Fruit fly (Drosophila melanogaster) whole organism, embryonic: ENCODE measurements around the gene RAF2.
A peak's percentile ranks its signal among the peaks of the same experiment; 100 is the strongest.

Experiments used
- Antp ChIP-seq: fragments of 200-800 bp; sonication (Bioruptor generic); optimal IDR thresholded peaks from 3 replicates; lab custom pipeline; 2016; ENCODE audit warnings: missing biosample characterization, missing genetic modification characterization
- Atf-2 ChIP-seq: fragments of 200-800 bp; sonication (Bioruptor generic); optimal IDR thresholded peaks from 2 replicates; lab custom pipeline; 2016; ENCODE audit warnings: missing biosample characterization, missing genetic modification characterization
- Bgb ChIP-seq: fragments of 200-800 bp; sonication (Bioruptor generic); IDR thresholded peaks from 2 replicates; pipeline ENCODE4 v1.3.6; 2022; ENCODE audit warnings: missing biosample characterization, missing genetic modification characterization; ENCODE audit not compliant: partially characterized antibody
- BtbVII ChIP-seq: fragments of 200-800 bp; sonication (Bioruptor generic); optimal IDR thresholded peaks from 3 replicates; lab custom pipeline; 2017; ENCODE audit warnings: missing biosample characterization, mild to moderate bottlenecking, missing genetic modification characterization
- CG10147 ChIP-seq: fragments of 200-800 bp; sonication (Bioruptor generic); optimal IDR thresholded peaks from 2 replicates; lab custom pipeline; 2019; ENCODE audit warnings: missing biosample characterization, mild to moderate bottlenecking, missing genetic modification characterization, moderate library complexity
- CG10321 ChIP-seq: fragments of 200-800 bp; sonication (Bioruptor generic); IDR thresholded peaks from 2 replicates; pipeline ENCODE4 v1.3.6; 2022; ENCODE audit warnings: missing biosample characterization, missing genetic modification characterization
- CG10543 ChIP-seq: fragments of 200-800 bp; sonication (Bioruptor generic); optimal IDR thresholded peaks from 3 replicates; lab custom pipeline; 2017; ENCODE audit warnings: missing biosample characterization, mild to moderate bottlenecking, missing genetic modification characterization, moderate library complexity
- CG11456 ChIP-seq: fragments of 200-800 bp; sonication (Bioruptor generic); IDR thresholded peaks from 3 replicates; pipeline ENCODE4 v1.3.6; 2022; ENCODE audit warnings: missing biosample characterization, missing genetic modification characterization
- CG12299 ChIP-seq: fragments of 200-800 bp; sonication (Bioruptor generic); optimal IDR thresholded peaks from 2 replicates; lab custom pipeline; 2018; ENCODE audit warnings: missing biosample characterization, mild to moderate bottlenecking, missing genetic modification characterization
- CG14441 ChIP-seq: fragments of 200-800 bp; sonication (Bioruptor generic); IDR thresholded peaks from 2 replicates; pipeline ENCODE4 v1.3.6; 2022; ENCODE audit warnings: missing biosample characterization, missing genetic modification characterization
- CG17359 ChIP-seq: fragments of 200-800 bp; sonication (Bioruptor generic); optimal IDR thresholded peaks from 3 replicates; lab custom pipeline; 2018; ENCODE audit warnings: missing biosample characterization, mild to moderate bottlenecking, missing genetic modification characterization, moderate library complexity
- CG17829 ChIP-seq: fragments of 200-800 bp; optimal IDR thresholded peaks from 2 replicates; lab custom pipeline; 2019; ENCODE audit warnings: missing biosample characterization, mild to moderate bottlenecking, missing genetic modification characterization, moderate library complexity
- CG1792 ChIP-seq: fragments of 200-800 bp; sonication (Bioruptor generic); optimal IDR thresholded peaks from 2 replicates; lab custom pipeline; 2016; ENCODE audit warnings: missing biosample characterization, missing genetic modification characterization
- CG2889 ChIP-seq: fragments of 200-800 bp; sonication (Bioruptor generic); IDR thresholded peaks from 3 replicates; pipeline ENCODE4 v1.3.6; 2022; ENCODE audit warnings: missing biosample characterization, missing genetic modification characterization
- CG31441 ChIP-seq: fragments of 200-800 bp; sonication (Bioruptor generic); IDR thresholded peaks from 2 replicates; pipeline ENCODE4 v1.3.6; 2022; ENCODE audit warnings: missing biosample characterization, missing genetic modification characterization
- CG34376 ChIP-seq: fragments of 200-800 bp; sonication (Bioruptor generic); optimal IDR thresholded peaks from 2 replicates; lab custom pipeline; 2018; ENCODE audit warnings: missing biosample characterization, mild to moderate bottlenecking, missing genetic modification characterization
- CG3838 ChIP-seq: fragments of 200-800 bp; sonication (Bioruptor generic); optimal IDR thresholded peaks from 3 replicates; lab custom pipeline; 2016; ENCODE audit warnings: missing biosample characterization, missing genetic modification characterization
- CG6272 ChIP-seq: fragments of 200-800 bp; sonication (Bioruptor generic); IDR thresholded peaks from 2 replicates; pipeline ENCODE4 v1.3.6; 2022; ENCODE audit warnings: missing biosample characterization, missing genetic modification characterization
- CG7556 ChIP-seq: fragments of 200-800 bp; sonication (Bioruptor generic); optimal IDR thresholded peaks from 2 replicates; lab custom pipeline; 2017; ENCODE audit warnings: missing biosample characterization, mild to moderate bottlenecking, missing genetic modification characterization
- CG7786 ChIP-seq: fragments of 200-800 bp; sonication (Bioruptor generic); optimal IDR thresholded peaks from 2 replicates; lab custom pipeline; 2016; ENCODE audit warnings: missing biosample characterization, missing genetic modification characterization
- CG9876 ChIP-seq: fragments of 200-800 bp; sonication (Bioruptor generic); optimal IDR thresholded peaks from 2 replicates; lab custom pipeline; 2016; ENCODE audit warnings: missing biosample characterization, missing genetic modification characterization
- Doc3 ChIP-seq: fragments of 200-800 bp; sonication (Bioruptor generic); IDR thresholded peaks from 3 replicates; pipeline ENCODE4 v1.3.6; 2022; ENCODE audit warnings: missing biosample characterization, missing genetic modification characterization; ENCODE audit not compliant: partially characterized antibody
- Eip74EF ChIP-seq, 2 experiments: fragments of 200-800 bp in 1 of 2; fragments of >200 bp in 1 of 2; sonication (Bioruptor generic) in 1 of 2; optimal IDR thresholded peaks; 2 replicates each; lab custom pipeline; 2017 to 2019; ENCODE audit warnings: missing biosample characterization in 2 of 2, missing genetic modification characterization in 2 of 2, mild to moderate bottlenecking in 1 of 2, moderate library complexity in 1 of 2
- Elba2 ChIP-seq: fragments of 200-800 bp; sonication (Bioruptor generic); optimal IDR thresholded peaks from 3 replicates; lab custom pipeline; 2016; ENCODE audit warnings: missing biosample characterization, missing genetic modification characterization
- HHEX ChIP-seq: fragments of 200-800 bp; sonication (Bioruptor generic); optimal IDR thresholded peaks from 3 replicates; lab custom pipeline; 2017; ENCODE audit warnings: missing biosample characterization, mild to moderate bottlenecking, missing genetic modification characterization, missing genetic modification reagents
- Hsf ChIP-seq: fragments of 200-800 bp; sonication (Bioruptor generic); optimal IDR thresholded peaks from 3 replicates; lab custom pipeline; 2016; ENCODE audit warnings: missing biosample characterization, missing genetic modification characterization
- Lpt ChIP-seq: fragments of >200 bp; optimal IDR thresholded peaks from 2 replicates; lab custom pipeline; 2018; ENCODE audit warnings: missing biosample characterization, missing genetic modification characterization
- Mes4 ChIP-seq: fragments of 200-800 bp; sonication (Bioruptor generic); optimal IDR thresholded peaks from 2 replicates; lab custom pipeline; 2016; ENCODE audit warnings: missing biosample characterization, missing genetic modification characterization
- Spps ChIP-seq: fragments of 200-800 bp; sonication (Bioruptor generic); optimal IDR thresholded peaks from 2 replicates; lab custom pipeline; 2018; ENCODE audit warnings: missing biosample characterization, mild to moderate bottlenecking, missing genetic modification characterization
- Taf1 ChIP-seq: fragments of 200-800 bp; sonication (Bioruptor generic); IDR thresholded peaks from 2 replicates; pipeline ENCODE4 v1.3.6; 2022; ENCODE audit warnings: missing biosample characterization, missing genetic modification characterization
- Usf ChIP-seq: fragments of 200-800 bp; sonication (Bioruptor generic); optimal IDR thresholded peaks from 2 replicates; lab custom pipeline; 2017; ENCODE audit warnings: missing genotype, missing biosample characterization, missing genetic modification characterization
- Xbp1 ChIP-seq: fragments of 200-800 bp; sonication (Bioruptor generic); optimal IDR thresholded peaks from 3 replicates; lab custom pipeline; 2016; ENCODE audit warnings: missing biosample characterization, mild to moderate bottlenecking, missing genetic modification characterization
- ara ChIP-seq: fragments of 200-800 bp; sonication (Bioruptor generic); IDR thresholded peaks from 2 replicates; pipeline ENCODE4 v1.3.6; 2022; ENCODE audit warnings: missing biosample characterization, missing genetic modification characterization
- az2 ChIP-seq: fragments of 200-800 bp; sonication (Bioruptor generic); optimal IDR thresholded peaks from 3 replicates; lab custom pipeline; 2016; ENCODE audit warnings: missing biosample characterization, missing genetic modification characterization
- bcd ChIP-seq: fragments of 200-800 bp; sonication (Bioruptor generic); optimal IDR thresholded peaks from 2 replicates; lab custom pipeline; 2017; ENCODE audit warnings: missing biosample characterization, mild to moderate bottlenecking, missing genetic modification characterization
- caup ChIP-seq: fragments of 200-800 bp; sonication (Bioruptor generic); optimal IDR thresholded peaks from 3 replicates; lab custom pipeline; 2017; ENCODE audit warnings: missing biosample characterization, mild to moderate bottlenecking, missing genetic modification characterization, moderate library complexity; ENCODE audit not compliant: severe bottlenecking
- ems ChIP-seq: fragments of 200-800 bp; sonication (Bioruptor generic); optimal IDR thresholded peaks from 3 replicates; lab custom pipeline; 2016; ENCODE audit warnings: missing biosample characterization, missing genetic modification characterization
- en ChIP-seq: fragments of 200-800 bp; sonication (Bioruptor generic); optimal IDR thresholded peaks from 2 replicates; lab custom pipeline; 2016; ENCODE audit warnings: missing biosample characterization, missing genetic modification characterization
- fd96Cb ChIP-seq: fragments of 200-800 bp; sonication (Bioruptor generic); optimal IDR thresholded peaks from 2 replicates; lab custom pipeline; 2018; ENCODE audit warnings: missing biosample characterization, mild to moderate bottlenecking, missing genetic modification characterization, moderate library complexity
- gcm2 ChIP-seq: fragments of 200-800 bp; sonication (Bioruptor generic); optimal IDR thresholded peaks from 2 replicates; lab custom pipeline; 2016; ENCODE audit warnings: missing biosample characterization, missing genetic modification characterization
- gsb-n ChIP-seq: fragments of 200-800 bp; sonication (Bioruptor generic); optimal IDR thresholded peaks from 3 replicates; lab custom pipeline; 2018; ENCODE audit warnings: missing biosample characterization, mild to moderate bottlenecking, missing genetic modification characterization
- h ChIP-seq: fragments of >200 bp; optimal IDR thresholded peaks from 2 replicates; lab custom pipeline; 2017
- hkb ChIP-seq, 2 experiments: fragments of 200-800 bp in 1 of 2; fragments of >200 bp in 1 of 2; sonication (Bioruptor generic) in 1 of 2; IDR thresholded peaks in 1 of 2; optimal IDR thresholded peaks in 1 of 2; 2 replicates each; pipeline versions ENCODE4 v1.3.6 to Lab custom; 2017 to 2022; ENCODE audit warnings: missing biosample characterization in 1 of 2, missing genetic modification characterization in 1 of 2
- lilli ChIP-seq: fragments of 200-800 bp; sonication (Bioruptor generic); optimal IDR thresholded peaks from 3 replicates; lab custom pipeline; 2016; ENCODE audit warnings: missing biosample characterization, missing genetic modification characterization
- onecut ChIP-seq: fragments of 200-800 bp; sonication (Bioruptor generic); IDR thresholded peaks from 2 replicates; pipeline ENCODE4 v1.3.6; 2022; ENCODE audit warnings: missing biosample characterization, missing genetic modification characterization
- pros ChIP-seq: fragments of 200-800 bp; sonication (Bioruptor generic); optimal IDR thresholded peaks from 3 replicates; lab custom pipeline; 2019; ENCODE audit warnings: missing biosample characterization, mild to moderate bottlenecking, missing genetic modification characterization, moderate library complexity
- so ChIP-seq: fragments of 200-800 bp; sonication (Bioruptor generic); IDR thresholded peaks from 3 replicates; pipeline ENCODE4 v1.3.6; 2022; ENCODE audit warnings: missing biosample characterization, missing genetic modification characterization
- ssp ChIP-seq: fragments of 200-800 bp; sonication (Bioruptor generic); IDR thresholded peaks from 2 replicates; pipeline ENCODE4 v1.3.6; 2022; ENCODE audit warnings: missing biosample characterization, missing genetic modification characterization
- trem ChIP-seq: fragments of 200-800 bp; optimal IDR thresholded peaks from 3 replicates; lab custom pipeline; 2019; ENCODE audit warnings: missing biosample characterization, mild to moderate bottlenecking, missing genetic modification characterization, moderate library complexity
- ttk ChIP-seq: fragments of 200-800 bp; sonication (Bioruptor generic); IDR thresholded peaks from 2 replicates; pipeline ENCODE4 v2.1.2; 2022; ENCODE audit warnings: missing biosample characterization, missing genetic modification characterization
- zfh1 ChIP-seq: fragments of 200-800 bp; sonication (Bioruptor generic); IDR thresholded peaks from 3 replicates; pipeline ENCODE4 v1.3.6; 2022; ENCODE audit warnings: missing biosample characterization, missing genetic modification characterization

RAF2 gene

dm6 chr3L:16380770-16381169 is 5.4 kb upstream of the RAF2 start (continued):
- TF ChIP-seq Eip74EF (GFP tag; optimal IDR thresholded peaks at IDR 0.05; lab: Kevin White, UChicago) (peak in 1 of 2 experiments; percentile 80), Bgb (GFP tag; lab: Robert Waterston, UW) (no peak), Taf1 (GFP tag; lab: Robert Waterston, UW) (peak; percentile 53), CG17359 (tag; lab: Kevin White, UChicago) (peak; percentile 77), ems (peak; percentile 60), CG10147 (GFP tag; lab: Kevin White, UChicago) (peak; percentile 60), BtbVII (GFP tag; lab: Kevin White, UChicago) (peak; percentile 81), Elba2 (GFP tag; lab: Kevin White, UChicago) (no peak), ttk (0 out of 2 replicates have a peak, but pooled peaks have one; percentile 44), CG11456 (GFP tag; lab: Robert Waterston, UW) (no peak), pros (peak; percentile 0), gsb-n (tag; lab: Kevin White, UChicago) (peak; percentile 57), trem (peak; percentile 42), Antp (GFP tag; lab: Kevin White, UChicago) (peak; percentile 55), HHEX (peak; percentile 65), CG34376 (no peak), gcm2 (GFP tag; lab: Kevin White, UChicago) (no peak), lilli (GFP tag; lab: Kevin White, UChicago) (peak; percentile 76), CG1792 (GFP tag; lab: Kevin White, UChicago) (peak; percentile 43), Atf-2 (GFP tag; lab: Kevin White, UChicago) (peak; percentile 25), Mes4 (GFP tag; lab: Kevin White, UChicago) (no peak), so (0 out of 3 replicates have a peak, but pooled peaks have one; percentile 33), CG2889 (GFP tag; lab: Robert Waterston, UW) (peak; percentile 23; the same call in 1 of the 3 replicates), CG17829 (tag; lab: Kevin White, UChicago) (peak; percentile 66), ara (no peak), ssp (0 out of 2 replicates have a peak, but pooled peaks have one; percentile 5), Doc3 (GFP tag; lab: Robert Waterston, UW) (no peak), CG7556 (GFP tag; lab: Kevin White, UChicago) (peak; percentile 67), Hsf (peak; percentile 70), caup (GFP tag; lab: Kevin White, UChicago) (peak; percentile 72), h (lab: Kevin White, UChicago) (no peak), en (GFP tag; lab: Kevin White, UChicago) (peak; percentile 21), Spps (tag; lab: Kevin White, UChicago) (peak; percentile 44), CG9876 (GFP tag; lab: Kevin White, UChicago) (peak; percentile 46), CG10321 (GFP tag; lab: Robert Waterston, UW) (no peak), CG6272 (GFP tag; lab: Robert Waterston, UW) (no peak), CG31441 (GFP tag; lab: Robert Waterston, UW) (peak; percentile 54; the same call in 1 of the 2 replicates), Xbp1 (peak; percentile 71), hkb (optimal IDR thresholded peaks at IDR 0.05; lab: Kevin White, UChicago) (no peak), hkb (GFP tag; IDR thresholded peaks at IDR 0.05; lab: Robert Waterston, UW) (peak; percentile 41; the same call in 1 of the 2 replicates), zfh1 (GFP tag; lab: Robert Waterston, UW) (peak; percentile 62; the same call in 2 of the 3 replicates), az2 (GFP tag; lab: Kevin White, UChicago) (peak; percentile 57), onecut (GFP tag; lab: Robert Waterston, UW) (no peak), CG7786 (peak; percentile 75), CG3838 (GFP tag; lab: Kevin White, UChicago) (no peak), CG12299 (tag; lab: Kevin White, UChicago) (peak; percentile 49), fd96Cb (tag; lab: Kevin White, UChicago) (peak; percentile 56), CG14441 (peak; percentile 52; the same call in 1 of the 2 replicates), Usf (GFP tag; lab: Kevin White, UChicago) (peak; percentile 0), Lpt (GFP tag; lab: Kevin White, UChicago) (no peak), CG10543 (GFP tag; lab: Kevin White, UChicago) (peak; percentile 74), bcd (GFP tag; lab: Kevin White, UChicago) (peak; percentile 34)
